Fruit fly (Drosophila melanogaster): ENCODE results near the gene CG14565.

DNA sequence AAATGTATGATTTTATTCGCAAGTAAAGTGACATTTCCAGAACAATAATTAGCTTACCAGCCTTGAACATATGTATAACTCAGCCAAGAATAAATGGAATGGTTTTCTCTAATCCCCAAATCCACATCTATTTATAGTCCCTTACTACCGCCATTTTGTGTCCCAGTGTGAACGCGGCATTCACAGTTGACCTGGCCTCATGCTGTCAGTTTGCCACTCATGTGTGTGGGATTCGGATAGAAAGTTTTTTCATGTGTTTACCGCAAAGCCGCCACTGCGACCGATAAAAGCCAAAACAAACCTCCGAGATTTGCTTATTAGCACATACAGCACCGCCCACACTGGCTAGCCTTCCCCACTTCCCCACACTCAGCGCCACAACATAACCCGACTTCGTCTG lies 21.9 kb upstream of the CG14565 start:
- TF ChIP-seq cnc (optimal IDR thresholded peaks at IDR 0.05) (no peak), ovo (GFP tag; optimal IDR thresholded peaks at IDR 0.05) (no peak), tj (GFP tag; optimal IDR thresholded peaks at IDR 0.05) (no peak), kay (GFP tag; ENCODE audit: borderline replicate concordance) (no peak), toe (GFP tag; optimal IDR thresholded peaks at IDR 0.05) (no peak), cic (GFP tag; optimal IDR thresholded peaks at IDR 0.05) (no peak)

Measured in whole organism, adult.